Worm (Caenorhabditis elegans): ENCODE data around the gene C05D9.4.

The C05D9.4 gene

DNA sequence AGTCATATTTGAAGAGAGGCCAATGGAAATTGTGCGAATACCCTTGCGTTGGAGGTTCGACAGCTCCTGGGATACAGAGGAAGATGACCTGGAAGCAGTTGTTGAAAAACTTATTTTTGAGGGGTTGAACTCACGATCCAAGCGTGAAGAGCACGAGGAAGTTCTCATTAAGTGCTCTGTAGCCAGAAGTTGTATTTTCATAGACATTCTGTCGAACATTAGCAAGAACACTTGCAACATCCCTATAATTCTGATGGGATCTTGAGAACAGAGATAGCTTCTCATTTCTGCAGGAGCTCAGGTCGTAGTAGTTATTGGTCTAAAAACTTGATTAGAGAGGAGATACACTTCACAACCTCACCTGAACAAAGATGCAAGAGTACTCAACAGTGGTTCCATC, 33.8 kb downstream of the C05D9.4 start:
- TF ChIP-seq aha-1 (tag): peak; percentile 83
- TF ChIP-seq dve-1 (tag; optimal IDR thresholded peaks at IDR 0.05; ENCODE audit: insufficient read depth): no peak
- no peak for TF ChIP-seq skn-1 (tag; optimal IDR thresholded peaks at IDR 0.05)
- 0 out of 2 replicates have a peak, but pooled peaks have one; percentile 52 for TF ChIP-seq Y105C5A.15 (GFP tag; IDR thresholded peaks at IDR 0.05)

DNA sequence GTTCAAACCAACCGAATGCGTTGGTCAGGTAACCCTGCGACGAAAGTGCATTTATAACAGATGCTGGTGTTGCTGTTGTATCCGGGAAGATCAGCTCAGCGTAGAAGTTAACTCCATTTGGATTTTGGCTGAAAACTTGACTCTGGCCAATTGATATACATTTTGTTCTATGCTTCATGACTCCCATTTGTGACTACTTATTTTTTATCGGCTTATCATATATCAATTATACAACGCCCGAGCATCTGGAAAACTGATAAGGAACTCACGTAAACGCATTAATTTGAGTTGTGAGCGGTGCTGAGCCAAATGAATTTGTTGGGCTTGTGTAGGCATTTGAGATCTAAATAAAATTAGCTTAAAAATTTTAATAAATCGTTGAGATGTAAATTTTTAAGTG, 39.5 kb downstream of the C05D9.4 start:
- TF ChIP-seq aly-2 (tag; optimal IDR thresholded peaks at IDR 0.05) (no peak), ZK337.2 (GFP tag; IDR thresholded peaks at IDR 0.05) (no peak), pqm-1 (tag; optimal IDR thresholded peaks at IDR 0.05) (peak; percentile 61), tag-97 (GFP tag; IDR thresholded peaks at IDR 0.05) (no peak), daf-16 (GFP tag; optimal IDR thresholded peaks at IDR 0.05) (no peak), daf-16 (tag; optimal IDR thresholded peaks at IDR 0.05) (peak; percentile 29), nhr-25 (tag; optimal IDR thresholded peaks at IDR 0.05; ENCODE audit: borderline replicate concordance, insufficient read depth) (no peak), nhr-48 (tag; optimal IDR thresholded peaks at IDR 0.05) (no peak), lim-7 (GFP tag; IDR thresholded peaks at IDR 0.05) (no peak), hmg-1.1 (GFP tag; IDR thresholded peaks at IDR 0.05) (no peak), unc-130 (GFP tag; optimal IDR thresholded peaks at IDR 0.05) (no peak), ama-1 (optimal IDR thresholded peaks at IDR 0.05) (no peak), daf-19 (GFP tag; conservative IDR thresholded peaks at IDR 0.05) (no peak), lir-3 (tag; optimal IDR thresholded peaks at IDR 0.05) (no peak), lin-13 (GFP tag; optimal IDR thresholded peaks at IDR 0.05) (no peak), hlh-11 (tag; optimal IDR thresholded peaks at IDR 0.05) (peak; percentile 27), nhr-11 (tag; optimal IDR thresholded peaks at IDR 0.05) (no peak), unc-39 (tag; optimal IDR thresholded peaks at IDR 0.05) (no peak), dmd-9 (GFP tag; IDR thresholded peaks at IDR 0.05) (no peak), dve-1 (tag; optimal IDR thresholded peaks at IDR 0.05; ENCODE audit: insufficient read depth) (peak; percentile 16), mxl-3 (GFP tag; optimal IDR thresholded peaks at IDR 0.05) (no peak), dmd-6 (GFP tag; IDR thresholded peaks at IDR 0.05) (peak; percentile 32; the same call in 1 of the 2 replicates), jun-1 (tag; optimal IDR thresholded peaks at IDR 0.05) (no peak), nhr-28 (tag; optimal IDR thresholded peaks at IDR 0.05) (peak; percentile 40), R02D3.7 (tag; optimal IDR thresholded peaks at IDR 0.05) (no peak), mep-1 (tag; optimal IDR thresholded peaks at IDR 0.05) (no peak), mxl-2 (GFP tag; conservative IDR thresholded peaks at IDR 0.05) (no peak), madf-5 (GFP tag; IDR thresholded peaks at IDR 0.05) (no peak), mes-2 (tag; optimal IDR thresholded peaks at IDR 0.05; ENCODE audit: poor library complexity, severe bottlenecking) (no peak), tra-1 (GFP tag; IDR thresholded peaks at IDR 0.05) (0 out of 2 replicates have a peak, but pooled peaks have one; percentile 42), unc-62 (GFP tag; optimal IDR thresholded peaks at IDR 0.05 in 1 of 2) (peak in 1 of 2 experiments; percentile 69), unc-62 (tag; optimal IDR thresholded peaks at IDR 0.05) (no peak), zip-11 (GFP tag; IDR thresholded peaks at IDR 0.05) (no peak), dpl-1 (GFP tag; optimal IDR thresholded peaks at IDR 0.05) (no peak)

DNA sequence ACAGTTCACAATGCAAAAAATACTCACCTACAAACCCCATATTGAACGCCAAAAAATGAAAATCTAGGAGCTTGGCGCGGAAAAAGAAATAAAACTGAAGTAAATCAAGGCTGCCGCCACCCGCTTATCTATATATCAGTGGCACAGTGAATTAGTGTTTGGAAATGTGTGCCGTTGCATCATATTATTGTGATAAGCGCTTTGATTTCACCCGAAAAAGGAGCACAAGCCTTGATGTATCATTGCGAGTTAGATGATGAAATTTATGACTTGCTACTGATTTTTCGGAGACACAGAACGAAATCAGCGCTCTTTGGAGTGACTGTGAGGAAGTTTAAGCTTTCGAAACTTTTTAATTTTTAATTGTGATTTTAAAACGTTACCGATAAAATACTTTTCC, 40.6 kb downstream of the C05D9.4 start, which contains the start of the genes R193.2 and R193.6:
Gene R193.2 (minus strand): TSS at position 148 of the 400 bp plus-strand sequence.
Gene R193.6 (plus strand): TSS at position 350 of the 400 bp plus-strand sequence.
- TF ChIP-seq hif-1 (tag; optimal IDR thresholded peaks at IDR 0.05) (no peak), nhr-28 (tag; optimal IDR thresholded peaks at IDR 0.05) (peak; percentile 79), gei-8 (GFP tag; optimal IDR thresholded peaks at IDR 0.05) (no peak), pqm-1 (tag; optimal IDR thresholded peaks at IDR 0.05) (peak; percentile 85), lin-39 (tag; optimal IDR thresholded peaks at IDR 0.05) (no peak), lin-1 (GFP tag; IDR thresholded peaks at IDR 0.05) (no peak), dmd-6 (GFP tag; IDR thresholded peaks at IDR 0.05) (peak; percentile 63; the same call in 1 of the 2 replicates), dve-1 (tag; optimal IDR thresholded peaks at IDR 0.05; ENCODE audit: insufficient read depth) (peak; percentile 68), mep-1 (tag; optimal IDR thresholded peaks at IDR 0.05) (peak; percentile 44), nhr-237 (tag; optimal IDR thresholded peaks at IDR 0.05) (no peak), aha-1 (tag) (no peak), lin-29 (GFP tag; IDR thresholded peaks at IDR 0.05) (no peak), zfp-2 (tag; optimal IDR thresholded peaks at IDR 0.05) (no peak), ztf-7 (tag; optimal IDR thresholded peaks at IDR 0.05) (peak; percentile 97), daf-16 (GFP tag; optimal IDR thresholded peaks at IDR 0.05) (no peak), daf-16 (tag; optimal IDR thresholded peaks at IDR 0.05) (peak; percentile 68), ama-1 (optimal IDR thresholded peaks at IDR 0.05) (no peak), php-3 (GFP tag; IDR thresholded peaks at IDR 0.05) (peak; percentile 43; the same call in 1 of the 2 replicates), lir-3 (tag; optimal IDR thresholded peaks at IDR 0.05) (no peak), nhr-102 (tag; optimal IDR thresholded peaks at IDR 0.05) (no peak), spr-1 (tag; optimal IDR thresholded peaks at IDR 0.05) (no peak)

Data from whole organism, L4 larva.